Worm (Caenorhabditis elegans) whole organism, L4 larva: ENCODE data around the gene C29G2.6.
A peak's percentile ranks its signal among the peaks of the same experiment; 100 is the strongest.

Experiments used
- D1046.2 ChIP-seq: fragments of 200-800 bp; sonication (Bioruptor generic); IDR thresholded peaks from 2 replicates; pipeline ENCODE4 v1.3.6; 2022; ENCODE audit warnings: missing genetic modification characterization, missing compliant biosample characterization
- F44E2.7 ChIP-seq: fragments of 200-800 bp; sonication (Bioruptor generic); IDR thresholded peaks from 2 replicates; pipeline ENCODE4 v2.1.2; 2022; ENCODE audit warnings: missing genetic modification characterization, missing compliant biosample characterization
- Y105C5A.15 ChIP-seq: fragments of 200-800 bp; sonication (Bioruptor generic); IDR thresholded peaks from 2 replicates; pipeline ENCODE4 v1.3.6; 2022; ENCODE audit warnings: missing genetic modification characterization, missing compliant biosample characterization
- Y5F2A.4 ChIP-seq: fragments of 200-800 bp; sonication (Bioruptor generic); optimal IDR thresholded peaks from 2 replicates; lab custom pipeline; 2018; ENCODE audit warnings: mild to moderate bottlenecking, missing genetic modification characterization, missing compliant biosample characterization
- ZK337.2 ChIP-seq: fragments of 200-800 bp; sonication (Bioruptor generic); IDR thresholded peaks from 2 replicates; pipeline ENCODE4 v1.3.6; 2022; ENCODE audit warnings: missing genetic modification reagents, missing genetic modification characterization, missing compliant biosample characterization
- aha-1 ChIP-seq: fragments of 150-350 bp; peaks from one replicate; lab custom pipeline; 2014; ENCODE audit warnings: missing biosample characterization, missing genetic modification characterization
- aly-2 ChIP-seq: sonication (generic microtip); optimal IDR thresholded peaks from 2 replicates; lab custom pipeline; 2018; ENCODE audit warnings: missing biosample characterization, missing genetic modification characterization
- attf-4 ChIP-seq: sonication (generic microtip); optimal IDR thresholded peaks from 3 replicates; lab custom pipeline; 2017; ENCODE audit warnings: missing biosample characterization, missing genetic modification characterization
- ceh-62 ChIP-seq: sonication (generic microtip); optimal IDR thresholded peaks from 2 replicates; lab custom pipeline; 2017; ENCODE audit warnings: missing biosample characterization, missing genetic modification characterization
- ces-1 ChIP-seq: fragments of 150-350 bp; sonication (generic microtip); optimal IDR thresholded peaks from 4 replicates; lab custom pipeline; 2014; ENCODE audit warnings: missing biosample characterization, missing genetic modification reagents, missing genetic modification characterization
- dmd-6 ChIP-seq: fragments of 200-800 bp; sonication (Bioruptor generic); IDR thresholded peaks from 2 replicates; pipeline ENCODE4 v1.3.6; 2022; ENCODE audit warnings: missing genetic modification reagents, missing genetic modification characterization, missing compliant biosample characterization
- egl-27 ChIP-seq: sonication (generic microtip); optimal IDR thresholded peaks from 3 replicates; lab custom pipeline; 2017; ENCODE audit warnings: missing biosample characterization, missing genetic modification reagents, missing genetic modification characterization
- hlh-11 ChIP-seq: fragments of 200-800 bp; sonication (Bioruptor generic); optimal IDR thresholded peaks from 2 replicates; lab custom pipeline; 2018; ENCODE audit warnings: mild to moderate bottlenecking, missing genetic modification characterization, missing compliant biosample characterization
- lim-7 ChIP-seq: fragments of 200-800 bp; sonication (Bioruptor generic); IDR thresholded peaks from 2 replicates; pipeline ENCODE4 v1.3.6; 2022; ENCODE audit warnings: missing genetic modification characterization, missing compliant biosample characterization
- lin-38 ChIP-seq: fragments of 200-800 bp; sonication (Bioruptor generic); IDR thresholded peaks from 2 replicates; pipeline ENCODE4 v1.3.6; 2022; ENCODE audit warnings: missing genetic modification reagents, missing genetic modification characterization, missing compliant biosample characterization
- lir-3 ChIP-seq: sonication (generic microtip); optimal IDR thresholded peaks from 2 replicates; lab custom pipeline; 2016; ENCODE audit warnings: mild to moderate bottlenecking, missing genetic modification characterization, missing compliant biosample characterization
- madf-5 ChIP-seq, 2 experiments: fragments of 200-800 bp; sonication (Bioruptor generic); IDR thresholded peaks; 2 replicates each; pipeline ENCODE4 v1.3.6; 2022; ENCODE audit warnings: missing compliant biosample characterization in 2 of 2, missing genetic modification characterization in 2 of 2
- nhr-102 ChIP-seq: sonication (generic microtip); optimal IDR thresholded peaks from 2 replicates; lab custom pipeline; 2016; ENCODE audit warnings: mild to moderate bottlenecking, missing genetic modification characterization, moderate library complexity, missing compliant biosample characterization
- nhr-28 ChIP-seq: fragments of 150-350 bp; optimal IDR thresholded peaks from 2 replicates; lab custom pipeline; 2014; ENCODE audit warnings: missing biosample characterization, missing genetic modification characterization
- nhr-77 ChIP-seq: fragments of 150-350 bp; optimal IDR thresholded peaks from 2 replicates; lab custom pipeline; 2014; ENCODE audit warnings: missing biosample characterization, missing genetic modification characterization
- php-3 ChIP-seq: fragments of 200-800 bp; sonication (Bioruptor generic); IDR thresholded peaks from 2 replicates; pipeline ENCODE4 v1.3.6; 2022; ENCODE audit warnings: missing genetic modification reagents, missing genetic modification characterization, missing compliant biosample characterization
- saeg-2 ChIP-seq: fragments of 200-800 bp; sonication (Bioruptor generic); IDR thresholded peaks from 2 replicates; pipeline ENCODE4 v1.3.6; 2022; ENCODE audit warnings: missing genetic modification reagents, missing genetic modification characterization, missing compliant biosample characterization
- set-16 ChIP-seq: fragments of 200-800 bp; sonication (Bioruptor generic); IDR thresholded peaks from 2 replicates; pipeline ENCODE4 v1.3.6; 2022; ENCODE audit warnings: missing genetic modification reagents, missing genetic modification characterization, missing compliant biosample characterization
- skn-1 ChIP-seq: fragments of 150-350 bp; optimal IDR thresholded peaks from 2 replicates; lab custom pipeline; 2014; ENCODE audit warnings: missing biosample characterization, missing genetic modification characterization
- snpc-1.2 ChIP-seq: fragments of 200-800 bp; sonication (Bioruptor generic); IDR thresholded peaks from 2 replicates; pipeline ENCODE4 v1.3.6; 2022; ENCODE audit warnings: missing genetic modification reagents, missing genetic modification characterization, missing compliant biosample characterization
- snpc-4 ChIP-seq: fragments of 150-350 bp; optimal IDR thresholded peaks from 2 replicates; lab custom pipeline; 2014; ENCODE audit warnings: missing biosample characterization, missing genetic modification characterization
- spr-1 ChIP-seq: sonication (generic microtip); optimal IDR thresholded peaks from 2 replicates; lab custom pipeline; 2016; ENCODE audit warnings: mild to moderate bottlenecking, missing genetic modification characterization, missing compliant biosample characterization
- unc-62 ChIP-seq, 3 experiments: fragments of 150-350 bp in 1 of 3; sonication (generic microtip); optimal IDR thresholded peaks in 2 of 3; peaks in 1 of 3; 1 replicate in 1 of 3; 2 replicates in 2 of 3; lab custom pipeline; 2014 to 2017; ENCODE audit warnings: missing biosample characterization in 3 of 3, missing genetic modification characterization in 3 of 3, missing genetic modification reagents in 3 of 3, missing genotype in 1 of 3
- zfp-3 ChIP-seq: fragments of 200-800 bp; sonication (Bioruptor generic); conservative IDR thresholded peaks from 2 replicates; pipeline ENCODE4 v1.3.6; 2022; ENCODE audit warnings: missing genetic modification reagents, missing genetic modification characterization, missing compliant biosample characterization
- zip-11 ChIP-seq: fragments of 200-800 bp; sonication (Bioruptor generic); IDR thresholded peaks from 2 replicates; pipeline ENCODE4 v1.3.6; 2022; ENCODE audit warnings: missing genetic modification characterization, missing compliant biosample characterization

C29G2.6 gene

ce11 chrV:2595720-2596119 is 10.0 kb upstream of the C29G2.6 start:
- TF ChIP-seq Y5F2A.4 = no peak
- no peak for TF ChIP-seq zip-11 (GFP tag; lab: Robert Waterston, UW)
- no peak for TF ChIP-seq snpc-4 (tag; lab: Kevin White, UChicago)
- TF ChIP-seq F44E2.7 (GFP tag; lab: Robert Waterston, UW) = 0 out of 2 replicates have a peak, but pooled peaks have one; percentile 47
- TF ChIP-seq unc-62 (GFP tag; optimal IDR thresholded peaks at IDR 0.05 in 1 of 2; lab: Kevin White, UChicago) = peak in 1 of 2 experiments; percentile 2
- TF ChIP-seq unc-62 (tag; optimal IDR thresholded peaks at IDR 0.05; lab: Kevin White, UChicago) = no peak
- TF ChIP-seq snpc-1.2 (GFP tag; lab: Robert Waterston, UW) = 0 out of 2 replicates have a peak, but pooled peaks have one; percentile 20
- TF ChIP-seq hlh-11 (tag; lab: Kevin White, UChicago) = no peak

- TF ChIP-seq saeg-2 (GFP tag; lab: Robert Waterston, UW) = no peak
- no peak for TF ChIP-seq D1046.2
- peak; percentile 65 for TF ChIP-seq dmd-6 (GFP tag; lab: Robert Waterston, UW)
- peak; percentile 10 for TF ChIP-seq hlh-11 (tag; lab: Kevin White, UChicago)
- TF ChIP-seq nhr-28 (tag; lab: Kevin White, UChicago) = peak; percentile 45
- TF ChIP-seq aha-1 (tag; lab: Kevin White, UChicago) = peak; percentile 52
- no peak for TF ChIP-seq spr-1 (tag; lab: Kevin White, UChicago)
- TF ChIP-seq snpc-1.2 (GFP tag; lab: Robert Waterston, UW) = no peak
- TF ChIP-seq, all 104 proteins: peak for 4
Measured at ce11 chrV:2592173-2592676, 6.5 kb upstream of the C29G2.6 start, which contains the start of gene irg-3. irg-3 (plus strand) TSS chrV:2592591.

DNA sequence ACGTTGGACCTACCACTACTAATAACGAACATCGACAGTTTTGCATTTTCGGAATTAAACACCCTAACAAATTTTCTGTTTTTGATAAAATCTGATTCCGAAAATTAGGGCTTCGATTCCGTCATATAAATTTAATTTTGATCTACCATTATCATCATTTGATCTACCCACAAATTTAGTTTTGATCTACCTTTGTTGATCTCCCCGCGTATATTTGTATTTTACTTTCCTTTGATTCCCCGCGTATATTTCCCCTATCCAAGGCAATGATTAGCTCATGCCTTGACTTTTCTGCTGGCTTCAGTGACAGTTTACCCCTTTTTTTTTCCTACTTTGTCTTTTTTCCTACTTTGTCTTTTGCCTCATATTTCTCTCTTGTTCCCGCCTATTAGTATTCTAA is 4.1 kb upstream of the C29G2.6 start:
- TF ChIP-seq egl-27 (tag; lab: Kevin White, UChicago) (no peak), nhr-77 (tag; lab: Kevin White, UChicago) (no peak), aha-1 (tag; lab: Kevin White, UChicago) (peak; percentile 39), zfp-3 (GFP tag; lab: Robert Waterston, UW) (no peak), ces-1 (GFP tag; lab: Kevin White, UChicago) (no peak), attf-4 (tag; lab: Kevin White, UChicago) (no peak)

DNA sequence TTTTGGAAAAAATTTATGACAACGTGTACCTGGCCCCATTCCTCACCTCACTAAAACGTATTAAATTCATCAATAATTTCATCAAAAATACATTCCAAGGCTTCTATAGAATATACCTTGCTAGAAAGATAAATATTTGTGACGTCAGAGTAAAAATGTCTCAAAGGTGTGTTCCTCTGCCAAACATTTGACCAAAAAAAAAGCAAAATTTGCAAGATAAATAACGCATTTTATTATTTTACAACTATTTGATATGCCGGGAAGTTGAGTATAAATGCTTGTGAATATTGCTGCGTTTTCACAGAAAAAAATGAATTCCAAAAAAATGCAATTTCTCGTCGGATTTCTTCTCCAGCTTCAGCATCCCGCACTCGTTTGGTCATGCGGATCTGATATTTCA is 5.1 kb downstream of the C29G2.6 start, which contains the start of gene C29G2.3:
C29G2.3 (plus strand) TSS at position 301 of the 400 bp plus-strand sequence.
- TF ChIP-seq nhr-102 (tag; lab: Kevin White, UChicago) = no peak
- TF ChIP-seq php-3 (GFP tag; lab: Robert Waterston, UW) = no peak
- no peak for TF ChIP-seq lir-3
- no peak for TF ChIP-seq skn-1 (tag; lab: Kevin White, UChicago)
- TF ChIP-seq aly-2 (tag; lab: Kevin White, UChicago) = no peak
- TF ChIP-seq ceh-62 (tag; lab: Kevin White, UChicago) = no peak

DNA sequence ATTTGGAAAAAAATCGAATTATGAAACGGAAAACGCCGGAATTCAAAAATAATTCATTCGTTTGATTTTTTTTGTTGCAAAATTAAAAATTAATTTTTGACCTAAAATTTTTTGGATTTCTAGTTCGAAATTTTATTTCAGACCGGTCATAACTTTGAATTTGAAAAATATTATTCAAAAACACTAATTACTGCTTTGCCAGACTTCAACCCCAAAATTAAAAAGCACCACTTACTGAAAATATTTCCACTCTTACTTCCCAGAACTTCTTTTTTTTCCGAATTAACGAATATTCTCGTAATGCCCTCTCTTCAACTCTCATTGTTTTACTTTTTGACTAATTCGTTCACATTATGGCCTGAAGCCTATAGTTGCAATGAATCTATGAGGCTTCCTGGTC is 8.1 kb downstream of the C29G2.6 start, which contains the start of gene srt-4:
srt-4 (plus strand) TSS at position 301 of the 400 bp plus-strand sequence.
- TF ChIP-seq ZK337.2 = no peak
- TF ChIP-seq lim-7 (GFP tag; lab: Robert Waterston, UW) = no peak
- no peak for TF ChIP-seq aly-2 (tag; lab: Kevin White, UChicago)
- TF ChIP-seq lin-38 (GFP tag; lab: Robert Waterston, UW) = no peak

ce11 chrV:2575716-2576115 is 10.0 kb downstream of the C29G2.6 start:
- 0 out of 2 replicates have a peak, but pooled peaks have one; percentile 40 for TF ChIP-seq Y105C5A.15 (GFP tag; lab: Robert Waterston, UW)
- peak; percentile 73 for TF ChIP-seq set-16 (GFP tag; lab: Robert Waterston, UW)
- 0 out of 4 replicates have a peak, but pooled peaks of 1 of the 2 experiments have one; percentile 5 for TF ChIP-seq madf-5 (GFP tag; IDR thresholded peaks at IDR 0.05; lab: Robert Waterston, UW)
- no peak for TF ChIP-seq unc-62 (GFP tag; optimal IDR thresholded peaks at IDR 0.05 in 1 of 2; lab: Kevin White, UChicago)
- TF ChIP-seq unc-62 (tag; optimal IDR thresholded peaks at IDR 0.05; lab: Kevin White, UChicago) = no peak
- TF ChIP-seq, all 104 proteins: peak for 3
